Fruit fly (Drosophila melanogaster) whole organism, embryonic: ENCODE data around the gene CG7332.

Experiments used
- Atf6 ChIP-seq: fragments of 200-800 bp; sonication (Bioruptor generic); IDR thresholded peaks from 2 replicates; pipeline ENCODE4 v1.3.6; 2022; ENCODE audit warnings: missing biosample characterization, missing genetic modification characterization
- Blimp-1 ChIP-seq: fragments of 200-800 bp; sonication (Bioruptor generic); optimal IDR thresholded peaks from 3 replicates; lab custom pipeline; 2018; ENCODE audit warnings: missing biosample characterization, missing genetic modification characterization, mild to moderate bottlenecking, moderate library complexity, missing genetic modification reagents
- CG11504 ChIP-seq: fragments of 200-800 bp; sonication (Bioruptor generic); optimal IDR thresholded peaks from 3 replicates; lab custom pipeline; 2019; ENCODE audit warnings: missing biosample characterization, mild to moderate bottlenecking, missing genetic modification characterization, moderate library complexity
- CG12236 ChIP-seq: fragments of 200-800 bp; sonication (Bioruptor generic); optimal IDR thresholded peaks from 2 replicates; lab custom pipeline; 2016; ENCODE audit warnings: missing biosample characterization, missing genetic modification characterization
- CG13775 ChIP-seq: fragments of 200-800 bp; sonication (Bioruptor generic); optimal IDR thresholded peaks from 3 replicates; lab custom pipeline; 2017; ENCODE audit warnings: missing biosample characterization, mild to moderate bottlenecking, missing genetic modification characterization
- CG18011 ChIP-seq: fragments of 200-800 bp; sonication (Bioruptor generic); optimal IDR thresholded peaks from 2 replicates; lab custom pipeline; 2017; ENCODE audit warnings: missing biosample characterization, missing genetic modification characterization, mild to moderate bottlenecking, moderate library complexity, missing genotype
- CG18599 ChIP-seq: fragments of 200-800 bp; sonication (Bioruptor generic); optimal IDR thresholded peaks from 3 replicates; lab custom pipeline; 2017; ENCODE audit warnings: missing biosample characterization, missing genetic modification characterization, mild to moderate bottlenecking, moderate library complexity, missing genetic modification reagents
- CG2120 ChIP-seq: fragments of 200-800 bp; sonication (Bioruptor generic); optimal IDR thresholded peaks from 3 replicates; lab custom pipeline; 2016; ENCODE audit warnings: missing biosample characterization, missing genetic modification characterization
- CG2678 ChIP-seq: fragments of 200-800 bp; sonication (Bioruptor generic); optimal IDR thresholded peaks from 3 replicates; lab custom pipeline; 2019; ENCODE audit warnings: missing biosample characterization, mild to moderate bottlenecking, missing genetic modification characterization, moderate library complexity
- CG31441 ChIP-seq: fragments of 200-800 bp; sonication (Bioruptor generic); IDR thresholded peaks from 2 replicates; pipeline ENCODE4 v1.3.6; 2022; ENCODE audit warnings: missing biosample characterization, missing genetic modification characterization
- CG3163 ChIP-seq: fragments of 200-800 bp; sonication (Bioruptor generic); optimal IDR thresholded peaks from 3 replicates; lab custom pipeline; 2016; ENCODE audit warnings: missing biosample characterization, missing genetic modification characterization
- CG3281 ChIP-seq: fragments of 200-800 bp; sonication (Bioruptor generic); optimal IDR thresholded peaks from 3 replicates; lab custom pipeline; 2017; ENCODE audit warnings: missing biosample characterization, mild to moderate bottlenecking, missing genetic modification characterization
- CG3838 ChIP-seq: fragments of 200-800 bp; sonication (Bioruptor generic); optimal IDR thresholded peaks from 3 replicates; lab custom pipeline; 2016; ENCODE audit warnings: missing biosample characterization, missing genetic modification characterization
- CG3847 ChIP-seq: fragments of 200-800 bp; sonication (Bioruptor generic); IDR thresholded peaks from 2 replicates; pipeline ENCODE4 v1.3.6; 2022; ENCODE audit warnings: missing biosample characterization, missing genetic modification characterization
- CG6689 ChIP-seq: fragments of 200-800 bp; sonication (Bioruptor generic); IDR thresholded peaks from 2 replicates; pipeline ENCODE4 v1.3.6; 2022; ENCODE audit warnings: missing biosample characterization, missing genetic modification characterization
- CG7839 ChIP-seq: fragments of 200-800 bp; sonication (Bioruptor generic); optimal IDR thresholded peaks from 3 replicates; lab custom pipeline; 2018; ENCODE audit warnings: missing biosample characterization, mild to moderate bottlenecking, missing genetic modification characterization, moderate library complexity
- CG9817 ChIP-seq: fragments of 200-800 bp; sonication (Bioruptor generic); optimal IDR thresholded peaks from 2 replicates; lab custom pipeline; 2018; ENCODE audit warnings: missing biosample characterization, mild to moderate bottlenecking, missing genetic modification characterization, moderate library complexity
- CG9932 ChIP-seq: fragments of 200-800 bp; sonication (Bioruptor generic); IDR thresholded peaks from 2 replicates; pipeline ENCODE4 v1.3.6; 2022; ENCODE audit warnings: missing biosample characterization, missing genetic modification characterization
- Dbx ChIP-seq: fragments of 200-800 bp; sonication (Bioruptor generic); IDR thresholded peaks from 3 replicates; pipeline ENCODE4 v1.3.6; 2022; ENCODE audit warnings: missing biosample characterization, missing genetic modification characterization
- Ets65A ChIP-seq: fragments of 200-800 bp; sonication (Bioruptor generic); peaks from one replicate; lab custom pipeline; 2016; ENCODE audit warnings: missing biosample characterization, missing genetic modification characterization
- Ets97D ChIP-seq: fragments of 200-800 bp; sonication (Bioruptor generic); optimal IDR thresholded peaks from 3 replicates; lab custom pipeline; 2016; ENCODE audit warnings: missing biosample characterization, missing genetic modification characterization
- HLH3B ChIP-seq: fragments of 200-800 bp; sonication (Bioruptor generic); IDR thresholded peaks from 2 replicates; pipeline ENCODE4 v1.3.6; 2022; ENCODE audit warnings: missing biosample characterization, missing genetic modification characterization
- MBD-R2 ChIP-seq: fragments of 200-800 bp; sonication (Bioruptor generic); IDR thresholded peaks from 2 replicates; pipeline ENCODE4 v1.3.6; 2022; ENCODE audit warnings: missing biosample characterization, missing genetic modification characterization
- Med ChIP-seq: fragments of 200-800 bp; sonication (Bioruptor generic); peaks from one replicate; lab custom pipeline; 2016; ENCODE audit warnings: missing biosample characterization, missing genetic modification characterization, mild to moderate bottlenecking, inconsistent platforms, moderate library complexity
- Mrtf ChIP-seq: fragments of 200-800 bp; sonication (Bioruptor generic); IDR thresholded peaks from 3 replicates; pipeline ENCODE4 v1.3.6; 2022; ENCODE audit warnings: missing biosample characterization, missing genetic modification characterization
- Oli ChIP-seq: fragments of 200-800 bp; sonication (Bioruptor generic); optimal IDR thresholded peaks from 2 replicates; lab custom pipeline; 2018; ENCODE audit warnings: missing biosample characterization, mild to moderate bottlenecking, missing genetic modification characterization, moderate library complexity
- Rfx ChIP-seq: fragments of 200-800 bp; sonication (Bioruptor generic); IDR thresholded peaks from 2 replicates; pipeline ENCODE4 v1.3.6; 2022; ENCODE audit warnings: missing biosample characterization, missing genetic modification characterization
- Sox102F ChIP-seq: fragments of 200-800 bp; sonication (Bioruptor generic); optimal IDR thresholded peaks from 2 replicates; lab custom pipeline; 2018; ENCODE audit warnings: missing biosample characterization, mild to moderate bottlenecking, missing genetic modification characterization, moderate library complexity
- caup ChIP-seq: fragments of 200-800 bp; sonication (Bioruptor generic); optimal IDR thresholded peaks from 3 replicates; lab custom pipeline; 2017; ENCODE audit warnings: missing biosample characterization, mild to moderate bottlenecking, missing genetic modification characterization, moderate library complexity; ENCODE audit not compliant: severe bottlenecking
- dmrt11E ChIP-seq: fragments of 200-800 bp; sonication (Bioruptor generic); optimal IDR thresholded peaks from 3 replicates; lab custom pipeline; 2018; ENCODE audit warnings: missing biosample characterization, mild to moderate bottlenecking, missing genetic modification characterization, moderate library complexity
- dysf ChIP-seq: fragments of 200-800 bp; sonication (Bioruptor generic); IDR thresholded peaks from 3 replicates; pipeline ENCODE4 v1.3.6; 2022; ENCODE audit warnings: missing biosample characterization, missing genetic modification characterization
- en ChIP-seq: fragments of 200-800 bp; sonication (Bioruptor generic); optimal IDR thresholded peaks from 2 replicates; lab custom pipeline; 2016; ENCODE audit warnings: missing biosample characterization, missing genetic modification characterization
- gce ChIP-seq: fragments of 200-800 bp; sonication (Bioruptor generic); IDR thresholded peaks from 3 replicates; pipeline ENCODE4 v1.3.6; 2022; ENCODE audit warnings: missing biosample characterization, missing genetic modification characterization
- grau ChIP-seq: fragments of 200-800 bp; optimal IDR thresholded peaks from 3 replicates; lab custom pipeline; 2019; ENCODE audit warnings: missing biosample characterization, mild to moderate bottlenecking, missing genetic modification characterization, moderate library complexity
- hkb ChIP-seq, 2 experiments: fragments of 200-800 bp in 1 of 2; fragments of >200 bp in 1 of 2; sonication (Bioruptor generic) in 1 of 2; IDR thresholded peaks in 1 of 2; optimal IDR thresholded peaks in 1 of 2; 2 replicates each; pipeline versions ENCODE4 v1.3.6 to Lab custom; 2017 to 2022; ENCODE audit warnings: missing biosample characterization in 1 of 2, missing genetic modification characterization in 1 of 2
- ind ChIP-seq: fragments of 200-800 bp; sonication (Bioruptor generic); optimal IDR thresholded peaks from 3 replicates; lab custom pipeline; 2016; ENCODE audit warnings: missing biosample characterization, missing genetic modification characterization
- lmd ChIP-seq: fragments of 200-800 bp; sonication (Bioruptor generic); IDR thresholded peaks from 2 replicates; pipeline ENCODE4 v1.3.6; 2022; ENCODE audit warnings: missing biosample characterization, missing genetic modification characterization
- row ChIP-seq: fragments of 200-800 bp; sonication (Bioruptor generic); IDR thresholded peaks from 3 replicates; pipeline ENCODE4 v1.3.6; 2022; ENCODE audit warnings: missing biosample characterization, missing genetic modification characterization
- run ChIP-seq: fragments of 200-800 bp; sonication (Bioruptor generic); optimal IDR thresholded peaks from 3 replicates; lab custom pipeline; 2018; ENCODE audit warnings: missing biosample characterization, mild to moderate bottlenecking, missing genetic modification characterization
- scrt ChIP-seq: fragments of 200-800 bp; sonication (Bioruptor generic); optimal IDR thresholded peaks from 2 replicates; lab custom pipeline; 2018; ENCODE audit warnings: missing biosample characterization, mild to moderate bottlenecking, missing genetic modification characterization, moderate library complexity
- sens ChIP-seq: fragments of 200-800 bp; sonication (Bioruptor generic); peaks from one replicate; lab custom pipeline; 2016; ENCODE audit warnings: missing biosample characterization, missing genetic modification characterization
- seq ChIP-seq: fragments of 200-800 bp; sonication (Bioruptor generic); IDR thresholded peaks from 2 replicates; pipeline ENCODE4 v1.3.6; 2022; ENCODE audit warnings: missing biosample characterization, missing genetic modification characterization
- sisA ChIP-seq: fragments of 200-800 bp; sonication (Bioruptor generic); IDR thresholded peaks from 2 replicates; pipeline ENCODE4 v1.3.6; 2022; ENCODE audit warnings: missing biosample characterization, missing genetic modification characterization
- so ChIP-seq: fragments of 200-800 bp; sonication (Bioruptor generic); IDR thresholded peaks from 3 replicates; pipeline ENCODE4 v1.3.6; 2022; ENCODE audit warnings: missing biosample characterization, missing genetic modification characterization
- sob ChIP-seq: fragments of 200-800 bp; sonication (Bioruptor generic); IDR thresholded peaks from 2 replicates; pipeline ENCODE4 v1.3.6; 2022; ENCODE audit warnings: missing biosample characterization, missing genetic modification characterization
- toy ChIP-seq: fragments of 200-800 bp; sonication (Bioruptor generic); IDR thresholded peaks from 2 replicates; pipeline ENCODE4 v1.3.6; 2022; ENCODE audit warnings: missing biosample characterization, missing genetic modification characterization
- unpg ChIP-seq: fragments of 200-800 bp; sonication (Bioruptor generic); optimal IDR thresholded peaks from 3 replicates; lab custom pipeline; 2018; ENCODE audit warnings: missing biosample characterization, mild to moderate bottlenecking, missing genetic modification characterization, moderate library complexity

CG7332 gene

DNA sequence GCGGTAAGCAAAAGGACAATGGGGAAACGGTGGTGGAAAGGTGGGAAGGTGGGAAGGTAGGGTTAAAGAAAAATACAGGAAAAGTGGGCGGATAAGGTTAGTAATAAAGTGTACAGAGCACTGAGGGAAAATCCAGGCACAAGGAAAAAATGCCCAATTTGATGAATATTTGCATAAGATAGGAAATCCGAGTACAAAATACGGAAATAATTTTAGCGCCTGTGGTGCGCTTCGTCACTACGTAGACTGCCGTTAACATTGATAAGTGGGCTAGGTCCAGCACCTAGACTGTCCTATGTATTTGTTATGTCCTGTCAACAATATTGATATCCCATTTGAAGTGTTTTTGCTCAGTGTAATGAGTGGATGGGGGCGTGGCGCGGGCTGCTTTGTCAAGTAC lies 16.6 kb downstream of the CG7332 start (continued):
- TF ChIP-seq Dbx, result peak; percentile 9; the same call in 1 of the 3 replicates
- peak; percentile 61 for TF ChIP-seq CG18599 (GFP tag; lab: Kevin White, UChicago)
- TF ChIP-seq CG3847 (GFP tag; lab: Robert Waterston, UW), result 0 out of 2 replicates have a peak, but pooled peaks have one; percentile 32
- TF ChIP-seq lmd, result peak; percentile 40; the same call in 1 of the 2 replicates
- peak; percentile 12 for TF ChIP-seq ind (GFP tag; lab: Kevin White, UChicago)
- no peak for TF ChIP-seq CG18011
- peak; percentile 26 for TF ChIP-seq CG2120 (GFP tag; lab: Kevin White, UChicago)
- TF ChIP-seq toy (GFP tag; lab: Robert Waterston, UW), result 0 out of 2 replicates have a peak, but pooled peaks have one; percentile 10
- TF ChIP-seq CG9932 (GFP tag; lab: Robert Waterston, UW), result peak; percentile 34; the same call in 1 of the 2 replicates
- TF ChIP-seq so, result 0 out of 3 replicates have a peak, but pooled peaks have one; percentile 14
- peak; percentile 43; the same call in 2 of the 3 replicates for TF ChIP-seq row (GFP tag; lab: Robert Waterston, UW)
- TF ChIP-seq CG13775 (GFP tag; lab: Kevin White, UChicago), result peak; percentile 14
- TF ChIP-seq grau (tag; lab: Kevin White, UChicago), result peak; percentile 28
- peak; percentile 13 for TF ChIP-seq Sox102F (GFP tag; lab: Kevin White, UChicago)
- TF ChIP-seq sisA (GFP tag; lab: Robert Waterston, UW), result 0 out of 2 replicates have a peak, but pooled peaks have one; percentile 5
- no peak for TF ChIP-seq dmrt11E (tag; lab: Kevin White, UChicago)

DNA sequence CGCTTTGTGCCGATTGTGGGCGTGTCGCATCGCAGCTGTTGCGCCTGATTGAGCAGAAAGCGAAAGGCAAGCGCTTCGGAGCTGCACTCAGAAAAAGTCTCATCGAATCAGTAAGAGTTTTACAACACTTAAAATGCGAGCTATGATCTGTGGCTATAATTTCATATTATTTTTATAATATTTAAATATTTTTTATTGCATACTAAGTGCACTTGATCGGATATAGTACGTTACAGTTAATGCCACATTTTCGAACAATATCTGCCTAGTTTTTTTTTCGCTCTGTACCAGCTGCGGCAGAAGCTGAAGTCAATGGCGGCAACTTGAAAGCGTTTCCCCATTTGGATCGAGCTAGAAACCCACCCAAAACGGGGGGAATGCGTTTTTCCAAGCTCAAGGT lies 18.5 kb downstream of the CG7332 start:
- TF ChIP-seq Blimp-1 (GFP tag; lab: Kevin White, UChicago), result peak; percentile 36
- no peak for TF ChIP-seq run (tag; lab: Kevin White, UChicago)
- TF ChIP-seq CG12236 (GFP tag; lab: Kevin White, UChicago), result no peak
- TF ChIP-seq CG3838, result no peak
- 0 out of 2 replicates have a peak, but pooled peaks have one; percentile 32 for TF ChIP-seq Rfx (GFP tag; lab: Robert Waterston, UW)
- TF ChIP-seq Ets65A (GFP tag; lab: Kevin White, UChicago), result peak; percentile 7
- TF ChIP-seq CG7839 (tag; lab: Kevin White, UChicago), result peak; percentile 5
- TF ChIP-seq Med (GFP tag; lab: Kevin White, UChicago), result peak; percentile 18
- TF ChIP-seq lmd, result peak; percentile 34; the same call in 1 of the 2 replicates
- TF ChIP-seq Sox102F (GFP tag; lab: Kevin White, UChicago), result peak; percentile 38
- peak; percentile 19 for TF ChIP-seq CG2678 (tag; lab: Kevin White, UChicago)
- TF ChIP-seq seq (GFP tag; lab: Robert Waterston, UW), result peak; percentile 27; the same call in 1 of the 2 replicates
- 0 out of 2 replicates have a peak, but pooled peaks have one; percentile 21 for TF ChIP-seq CG31441 (GFP tag; lab: Robert Waterston, UW)
- peak; percentile 41 for TF ChIP-seq CG11504
- peak; percentile 58 for TF ChIP-seq sens (GFP tag; lab: Kevin White, UChicago)
- peak; percentile 4 for TF ChIP-seq caup
- TF ChIP-seq CG6689 (GFP tag; lab: Robert Waterston, UW), result peak; percentile 15; the same call in 1 of the 2 replicates
- no peak for TF ChIP-seq Ets97D (GFP tag; lab: Kevin White, UChicago)
- TF ChIP-seq Mrtf, result peak; percentile 48; the same call in 1 of the 3 replicates
- no peak for TF ChIP-seq CG3163 (GFP tag; lab: Kevin White, UChicago)
- no peak for TF ChIP-seq gce (GFP tag; lab: Robert Waterston, UW)
- no peak for TF ChIP-seq dmrt11E (tag; lab: Kevin White, UChicago)
- TF ChIP-seq sob (GFP tag; lab: Robert Waterston, UW), result 0 out of 2 replicates have a peak, but pooled peaks have one; percentile 26
- no peak for TF ChIP-seq MBD-R2 (GFP tag; lab: Robert Waterston, UW)
- 0 out of 2 replicates have a peak, but pooled peaks have one; percentile 12 for TF ChIP-seq CG9932 (GFP tag; lab: Robert Waterston, UW)
- TF ChIP-seq Atf6 (GFP tag; lab: Robert Waterston, UW), result peak; percentile 20; the same call in 1 of the 2 replicates
- no peak for TF ChIP-seq hkb (optimal IDR thresholded peaks at IDR 0.05; lab: Kevin White, UChicago)
- TF ChIP-seq hkb (GFP tag; IDR thresholded peaks at IDR 0.05; lab: Robert Waterston, UW), result peak; percentile 46; the same call in 1 of the 2 replicates
- no peak for TF ChIP-seq en (GFP tag; lab: Kevin White, UChicago)
- 0 out of 2 replicates have a peak, but pooled peaks have one; percentile 25 for TF ChIP-seq HLH3B (GFP tag; lab: Robert Waterston, UW)
- peak; percentile 25 for TF ChIP-seq unpg (GFP tag; lab: Kevin White, UChicago)
- TF ChIP-seq scrt (GFP tag; lab: Kevin White, UChicago), result no peak
- peak; percentile 2 for TF ChIP-seq CG3281
- TF ChIP-seq dysf, result peak; percentile 39; the same call in 1 of the 3 replicates
- TF ChIP-seq grau (tag; lab: Kevin White, UChicago), result peak; percentile 2
- TF ChIP-seq Oli (tag; lab: Kevin White, UChicago), result peak; percentile 19
- peak; percentile 8 for TF ChIP-seq CG9817
